Worm (Caenorhabditis elegans): ENCODE data around the gene Y51A2B.2.

ce11 chrV:18362402-18362801 lies 11.9 kb upstream of the Y51A2B.2 start, which contains the start of gene C08E8.1:
- no peak for TF ChIP-seq ceh-82 (tag; optimal IDR thresholded peaks at IDR 0.05)
- TF ChIP-seq ces-1 (GFP tag; optimal IDR thresholded peaks at IDR 0.05): no peak
- TF ChIP-seq fkh-10 (GFP tag; optimal IDR thresholded peaks at IDR 0.05): no peak
- no peak for TF ChIP-seq ama-1 (optimal IDR thresholded peaks at IDR 0.05)
- no peak for TF ChIP-seq elt-2 (tag; optimal IDR thresholded peaks at IDR 0.05)
- TF ChIP-seq lin-15B (tag; optimal IDR thresholded peaks at IDR 0.05): no peak
- TF ChIP-seq hlh-17 (GFP tag; optimal IDR thresholded peaks at IDR 0.05; ENCODE audit: borderline replicate concordance): no peak
- TF ChIP-seq nhr-28 (tag; optimal IDR thresholded peaks at IDR 0.05): no peak
- no peak for TF ChIP-seq unc-62 (GFP tag; optimal IDR thresholded peaks at IDR 0.05)
